Worm (Caenorhabditis elegans) whole organism, mixed stage, embryonic: Measurements from ENCODE around the gene Y60A3A.19.
"Not testable (repeated sequence)": the region's sequence is repeated elsewhere in the genome, so short reads cannot be mapped to it uniquely, and the experiment has no call there.

Experiments used
- bed-3 ChIP-seq: fragments of 200-800 bp; sonication (Bioruptor generic); optimal IDR thresholded peaks from 3 replicates; lab custom pipeline; 2018; ENCODE audit warnings: mild to moderate bottlenecking, missing genetic modification characterization, moderate library complexity, missing compliant biosample characterization
- blmp-1 ChIP-seq: fragments of 150-350 bp; optimal IDR thresholded peaks from 2 replicates; lab custom pipeline; 2014; ENCODE audit warnings: missing biosample characterization, missing genetic modification characterization
- ceh-39 ChIP-seq: fragments of 150-350 bp; optimal IDR thresholded peaks from 2 replicates; lab custom pipeline; 2014; ENCODE audit warnings: missing biosample characterization, missing genetic modification characterization
- ceh-43 ChIP-seq: fragments of 200-800 bp; sonication (Bioruptor generic); optimal IDR thresholded peaks from 2 replicates; lab custom pipeline; 2018; ENCODE audit warnings: mild to moderate bottlenecking, missing genetic modification characterization, moderate library complexity, missing compliant biosample characterization
- ceh-83 ChIP-seq: fragments of 200-800 bp; sonication (Bioruptor generic); optimal IDR thresholded peaks from 2 replicates; lab custom pipeline; 2018; ENCODE audit warnings: mild to moderate bottlenecking, missing genetic modification characterization, missing compliant biosample characterization
- ces-1 ChIP-seq: fragments of 150-350 bp; optimal IDR thresholded peaks from 2 replicates; lab custom pipeline; 2014; ENCODE audit warnings: missing biosample characterization, missing genetic modification reagents, missing genetic modification characterization
- cnd-1 ChIP-seq: fragments of 200-800 bp; sonication (Bioruptor generic); optimal IDR thresholded peaks from 2 replicates; lab custom pipeline; 2018; ENCODE audit warnings: mild to moderate bottlenecking, missing genetic modification characterization, missing compliant biosample characterization
- drap-1 ChIP-seq: fragments of 200-800 bp; sonication (Bioruptor generic); optimal IDR thresholded peaks from 3 replicates; lab custom pipeline; 2018; ENCODE audit warnings: mild to moderate bottlenecking, missing genetic modification characterization, missing compliant biosample characterization
- elt-1 ChIP-seq: sonication (generic microtip); optimal IDR thresholded peaks from 2 replicates; lab custom pipeline; 2017; ENCODE audit warnings: missing genetic modification characterization, mild to moderate bottlenecking, missing compliant biosample characterization, antibody characterized with exemption, moderate library complexity, borderline replicate concordance; ENCODE audit not compliant: insufficient read depth
- elt-3 ChIP-seq: fragments of 150-350 bp; optimal IDR thresholded peaks from 2 replicates; lab custom pipeline; 2014; ENCODE audit warnings: missing biosample characterization, missing genetic modification characterization
- ham-2 ChIP-seq: fragments of 200-800 bp; sonication (Bioruptor generic); optimal IDR thresholded peaks from 2 replicates; lab custom pipeline; 2018; ENCODE audit warnings: mild to moderate bottlenecking, missing genetic modification characterization, missing compliant biosample characterization
- lin-13 ChIP-seq: fragments of 150-350 bp; optimal IDR thresholded peaks from 2 replicates; lab custom pipeline; 2014; ENCODE audit warnings: missing biosample characterization, missing genetic modification characterization
- lin-32 ChIP-seq: fragments of 200-800 bp; sonication (Bioruptor generic); optimal IDR thresholded peaks from 2 replicates; lab custom pipeline; 2018; ENCODE audit warnings: mild to moderate bottlenecking, missing genetic modification characterization, missing compliant biosample characterization
- lsy-2 ChIP-seq: fragments of 150-350 bp; optimal IDR thresholded peaks from 2 replicates; lab custom pipeline; 2014; ENCODE audit warnings: missing biosample characterization, missing genetic modification characterization
- mab-5 ChIP-seq: fragments of 150-350 bp; optimal IDR thresholded peaks from 2 replicates; lab custom pipeline; 2014; ENCODE audit warnings: missing biosample characterization, missing genetic modification characterization
- mep-1 ChIP-seq: fragments of 150-350 bp; optimal IDR thresholded peaks from 2 replicates; lab custom pipeline; 2017; ENCODE audit warnings: missing biosample characterization, missing genetic modification reagents, missing genetic modification characterization, inconsistent platforms
- mls-2 ChIP-seq: sonication (generic microtip); optimal IDR thresholded peaks from 2 replicates; lab custom pipeline; 2016; ENCODE audit warnings: mild to moderate bottlenecking, missing genetic modification characterization, moderate library complexity, missing compliant biosample characterization
- nhr-12 ChIP-seq: fragments of 150-350 bp; optimal IDR thresholded peaks from 2 replicates; lab custom pipeline; 2014; ENCODE audit warnings: missing biosample characterization, missing genetic modification characterization
- nhr-237 ChIP-seq: fragments of 150-350 bp; optimal IDR thresholded peaks from 2 replicates; lab custom pipeline; 2014; ENCODE audit warnings: missing biosample characterization, missing genetic modification characterization
- nhr-28 ChIP-seq: fragments of 150-350 bp; optimal IDR thresholded peaks from 2 replicates; lab custom pipeline; 2014; ENCODE audit warnings: missing biosample characterization, missing genetic modification characterization
- nhr-76 ChIP-seq: sonication (generic microtip); optimal IDR thresholded peaks from 2 replicates; lab custom pipeline; 2017; ENCODE audit warnings: missing biosample characterization, missing genetic modification characterization
- pha-4 ChIP-seq: fragments of 150-350 bp; optimal IDR thresholded peaks from 2 replicates; lab custom pipeline; 2018; ENCODE audit warnings: missing biosample characterization, missing genetic modification reagents, missing genetic modification characterization
- sem-2 ChIP-seq: fragments of 200-800 bp; sonication (Bioruptor generic); optimal IDR thresholded peaks from 2 replicates; lab custom pipeline; 2018; ENCODE audit warnings: mild to moderate bottlenecking, missing genetic modification characterization, missing compliant biosample characterization
- sptf-1 ChIP-seq: sonication (generic microtip); optimal IDR thresholded peaks from 2 replicates; lab custom pipeline; 2017; ENCODE audit warnings: mild to moderate bottlenecking, missing genetic modification characterization, moderate library complexity, missing compliant biosample characterization
- unc-120 ChIP-seq: sonication (generic microtip); optimal IDR thresholded peaks from 2 replicates; lab custom pipeline; 2017; ENCODE audit warnings: missing genetic modification characterization, missing compliant biosample characterization; ENCODE audit not compliant: poor library complexity, severe bottlenecking
- unc-39 ChIP-seq: fragments of 150-350 bp; optimal IDR thresholded peaks from 2 replicates; lab custom pipeline; 2014; ENCODE audit warnings: missing biosample characterization, missing genetic modification characterization
- unc-62 ChIP-seq: fragments of 150-350 bp; optimal IDR thresholded peaks from 2 replicates; lab custom pipeline; 2014; ENCODE audit warnings: missing biosample characterization, missing genetic modification reagents, missing genetic modification characterization
- zip-8 ChIP-seq: fragments of 150-350 bp; optimal IDR thresholded peaks from 2 replicates; lab custom pipeline; 2014; ENCODE audit warnings: missing biosample characterization, missing genetic modification characterization
- ztf-11 ChIP-seq: fragments of 150-350 bp; optimal IDR thresholded peaks from 2 replicates; lab custom pipeline; 2014; ENCODE audit warnings: missing biosample characterization, missing genetic modification characterization

The Y60A3A.19 gene

DNA sequence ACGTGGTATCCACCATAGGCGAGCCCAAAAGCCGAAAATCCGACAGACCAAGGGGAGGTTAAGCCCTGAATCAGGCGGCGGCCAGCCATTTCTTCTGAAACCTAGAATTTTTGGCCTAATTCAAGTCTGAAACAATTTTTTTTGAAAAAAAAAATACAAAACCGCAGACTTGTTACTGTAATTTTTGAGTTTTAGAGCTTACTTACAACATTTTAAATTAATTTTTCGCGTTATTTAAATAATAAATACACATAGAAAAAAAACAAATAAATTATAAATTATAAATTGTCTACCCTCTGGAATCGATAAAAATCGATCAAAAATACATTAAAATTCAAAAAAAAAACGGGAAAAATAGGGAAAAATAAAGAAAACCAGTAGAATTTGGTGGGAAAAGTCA lies 30.2 kb downstream of the Y60A3A.19 start, which contains the start of gene dhs-24:
TSS of gene dhs-24 (minus strand) at position 101 of the 400 bp plus-strand sequence.
- TF ChIP-seq mep-1 (no peak), elt-3 (tag; lab: Kevin White, UChicago) (no peak), nhr-237 (tag; lab: Kevin White, UChicago) (no peak), pha-4 (tag; lab: Kevin White, UChicago) (no peak)
- TF ChIP-seq, all 35 proteins: peak for 0

DNA sequence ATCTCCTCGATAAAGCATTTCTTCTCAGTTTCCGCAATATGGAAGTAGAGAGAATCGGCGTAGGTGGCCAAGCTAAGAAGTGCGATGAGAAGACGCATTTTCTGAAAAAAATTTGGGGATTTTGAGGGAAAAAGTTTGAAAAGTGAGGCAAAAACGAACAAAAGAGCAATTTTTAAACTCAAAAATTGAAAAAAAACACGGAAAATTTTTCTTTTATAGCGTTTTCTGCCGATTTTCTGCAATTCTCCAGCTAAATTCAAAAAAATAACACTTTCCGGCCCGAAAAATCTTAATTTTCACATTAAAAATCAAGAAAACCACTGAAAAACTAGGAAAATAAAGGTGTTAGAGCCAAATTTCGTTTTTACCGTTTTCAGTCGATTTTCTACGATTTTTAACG lies 32.6 kb downstream of the Y60A3A.19 start, which contains the start of gene tmed-4:
TSS of gene tmed-4 (minus strand) at position 101 of the 400 bp plus-strand sequence.
- TF ChIP-seq cnd-1; nhr-237 (tag; lab: Kevin White, UChicago); pha-4 (tag; lab: Kevin White, UChicago): not testable (repeated sequence)

DNA sequence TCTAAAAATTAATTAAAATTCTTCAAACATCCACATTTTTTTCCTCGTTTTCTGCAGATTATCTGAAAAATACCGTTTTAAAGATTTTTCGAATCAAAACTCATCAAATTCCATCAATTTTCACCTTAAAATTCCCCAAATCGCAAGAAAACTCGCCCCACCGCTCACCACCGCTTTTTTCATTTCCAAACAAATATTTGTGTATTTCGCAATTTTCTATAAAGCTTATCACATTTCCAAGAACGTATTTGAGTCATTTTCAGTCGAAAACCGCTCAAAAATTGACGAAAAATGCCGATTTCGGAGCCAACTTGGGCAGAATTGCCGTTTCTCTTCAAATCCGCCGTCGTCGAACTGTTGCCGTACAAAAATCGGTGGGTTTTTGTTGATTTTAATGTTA lies 33.4 kb downstream of the Y60A3A.19 start, which contains the start of gene Y60A3A.8:
TSS of gene Y60A3A.8 (plus strand) at position 258 of the 400 bp plus-strand sequence.
- not testable (repeated sequence) for TF ChIP-seq sem-2 (GFP tag; lab: Kevin White, UChicago); lin-32 (GFP tag; lab: Kevin White, UChicago); ceh-43

DNA sequence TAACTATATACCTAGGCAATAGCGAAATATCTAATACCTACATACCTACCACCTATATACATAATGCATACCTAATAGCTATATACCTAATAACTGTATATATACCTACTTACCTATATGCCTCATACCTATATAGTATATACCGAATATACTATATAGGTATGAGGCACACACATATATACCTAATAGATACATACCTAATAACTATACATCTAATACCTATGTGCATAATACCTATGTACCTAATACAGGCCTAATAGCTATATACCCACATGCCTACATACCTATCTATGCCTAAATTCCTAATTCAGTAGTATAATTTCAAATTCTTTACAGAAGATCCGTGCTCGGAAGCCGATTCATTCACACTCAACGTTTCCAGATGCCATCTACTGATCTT lies 38.1 kb downstream of the Y60A3A.19 start:
- TF ChIP-seq lin-13 (no peak), ces-1 (GFP tag; lab: Kevin White, UChicago) (no peak), mls-2 (tag; lab: Kevin White, UChicago) (no peak), elt-1 (tag; lab: Kevin White, UChicago) (no peak), nhr-12 (tag; lab: Kevin White, UChicago) (no peak), bed-3 (GFP tag; lab: Kevin White, UChicago) (no peak), nhr-237 (tag; lab: Kevin White, UChicago) (no peak), pha-4 (tag; lab: Kevin White, UChicago) (no peak), blmp-1 (tag; lab: Kevin White, UChicago) (no peak), ceh-43 (no peak), drap-1 (no peak), ztf-11 (no peak), sptf-1 (tag; lab: Kevin White, UChicago) (no peak), cnd-1 (no peak), nhr-76 (tag; lab: Kevin White, UChicago) (no peak), ceh-83 (GFP tag; lab: Kevin White, UChicago) (no peak), lsy-2 (tag; lab: Kevin White, UChicago) (no peak)

DNA sequence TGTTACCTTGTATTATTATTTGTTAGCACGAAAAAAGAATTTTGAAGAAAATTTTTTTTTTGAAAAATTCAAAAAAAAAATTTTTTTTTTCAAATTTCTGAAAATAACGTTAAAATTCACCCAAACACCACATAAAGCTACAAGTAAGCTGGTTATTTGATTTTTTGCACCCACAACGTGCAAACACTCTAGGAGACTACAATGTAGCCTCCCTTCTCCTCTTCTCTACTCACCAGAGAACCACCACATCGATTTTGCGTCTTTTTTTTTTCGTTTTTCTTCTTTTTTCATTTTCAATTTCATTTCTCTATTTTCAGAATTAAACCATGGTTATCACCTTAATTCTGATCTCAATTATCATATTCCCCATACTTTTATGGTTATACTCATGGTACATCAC lies 38.8 kb downstream of the Y60A3A.19 start, which contains the start of gene abhd-3.1:
TSS of gene abhd-3.1 (plus strand) at position 318 of the 400 bp plus-strand sequence.
- TF ChIP-seq sptf-1 (tag; lab: Kevin White, UChicago) (no peak), zip-8 (no peak), elt-3 (tag; lab: Kevin White, UChicago) (no peak), unc-120 (tag; lab: Kevin White, UChicago) (no peak), nhr-76 (tag; lab: Kevin White, UChicago) (no peak), ces-1 (GFP tag; lab: Kevin White, UChicago) (peak; percentile 0)

ce11 chrV:19958744-19959143 lies 42.4 kb downstream of the Y60A3A.19 start, which contains the start of gene srh-172:
Gene srh-172 (plus strand): TSS chrV:19959044.
- TF ChIP-seq lin-13 (no peak), drap-1 (no peak), unc-39 (tag; lab: Kevin White, UChicago) (no peak), bed-3 (GFP tag; lab: Kevin White, UChicago) (no peak), ceh-39 (no peak), ceh-43 (no peak), ham-2 (GFP tag; lab: Kevin White, UChicago) (no peak), mab-5 (tag; lab: Kevin White, UChicago) (no peak), blmp-1 (tag; lab: Kevin White, UChicago) (no peak), nhr-28 (tag; lab: Kevin White, UChicago) (no peak), unc-62 (GFP tag; lab: Kevin White, UChicago) (no peak), sem-2 (GFP tag; lab: Kevin White, UChicago) (no peak), ces-1 (GFP tag; lab: Kevin White, UChicago) (no peak), nhr-76 (tag; lab: Kevin White, UChicago) (no peak), ceh-83 (GFP tag; lab: Kevin White, UChicago) (no peak), mep-1 (no peak), mls-2 (tag; lab: Kevin White, UChicago) (no peak)
